Fruit fly (Drosophila melanogaster) whole organism, embryonic: Measurements from ENCODE around the gene BORCS6.
A peak's percentile ranks its signal among the peaks of the same experiment; 100 is the strongest.

Experiments
- Antp ChIP-seq: fragments of 200-800 bp; sonication (Bioruptor generic); optimal IDR thresholded peaks from 3 replicates; lab custom pipeline; 2016; ENCODE audit warnings: missing biosample characterization, missing genetic modification characterization
- Bgb ChIP-seq: fragments of 200-800 bp; sonication (Bioruptor generic); IDR thresholded peaks from 2 replicates; pipeline ENCODE4 v1.3.6; 2022; ENCODE audit warnings: missing biosample characterization, missing genetic modification characterization; ENCODE audit not compliant: partially characterized antibody
- Blimp-1 ChIP-seq: fragments of 200-800 bp; sonication (Bioruptor generic); optimal IDR thresholded peaks from 3 replicates; lab custom pipeline; 2018; ENCODE audit warnings: missing biosample characterization, missing genetic modification characterization, mild to moderate bottlenecking, moderate library complexity, missing genetic modification reagents
- Bteb2 ChIP-seq: fragments of 200-800 bp; sonication (Bioruptor generic); optimal IDR thresholded peaks from 2 replicates; lab custom pipeline; 2016; ENCODE audit warnings: missing biosample characterization, missing genetic modification characterization
- CG10147 ChIP-seq: fragments of 200-800 bp; sonication (Bioruptor generic); optimal IDR thresholded peaks from 2 replicates; lab custom pipeline; 2019; ENCODE audit warnings: missing biosample characterization, mild to moderate bottlenecking, missing genetic modification characterization, moderate library complexity
- CG10321 ChIP-seq: fragments of 200-800 bp; sonication (Bioruptor generic); IDR thresholded peaks from 2 replicates; pipeline ENCODE4 v1.3.6; 2022; ENCODE audit warnings: missing biosample characterization, missing genetic modification characterization
- CG10959 ChIP-seq: fragments of 200-800 bp; sonication (Bioruptor generic); IDR thresholded peaks from 2 replicates; pipeline ENCODE4 v1.3.6; 2022; ENCODE audit warnings: missing biosample characterization, missing genetic modification characterization
- CG10979 ChIP-seq: fragments of 200-800 bp; sonication (Bioruptor generic); optimal IDR thresholded peaks from 2 replicates; lab custom pipeline; 2018; ENCODE audit warnings: missing biosample characterization, mild to moderate bottlenecking, missing genetic modification characterization, moderate library complexity
- CG11456 ChIP-seq: fragments of 200-800 bp; sonication (Bioruptor generic); IDR thresholded peaks from 3 replicates; pipeline ENCODE4 v1.3.6; 2022; ENCODE audit warnings: missing biosample characterization, missing genetic modification characterization
- CG13123 ChIP-seq: fragments of 200-800 bp; sonication (Bioruptor generic); optimal IDR thresholded peaks from 2 replicates; lab custom pipeline; 2016; ENCODE audit warnings: missing biosample characterization, missing genetic modification characterization
- CG14965 ChIP-seq: fragments of 200-800 bp; sonication (Bioruptor generic); optimal IDR thresholded peaks from 2 replicates; lab custom pipeline; 2016; ENCODE audit warnings: missing biosample characterization, missing genetic modification characterization, borderline replicate concordance
- CG17568 ChIP-seq: fragments of 200-800 bp; sonication (Bioruptor generic); optimal IDR thresholded peaks from 2 replicates; lab custom pipeline; 2018; ENCODE audit warnings: missing biosample characterization, mild to moderate bottlenecking, missing genetic modification characterization, moderate library complexity
- CG31441 ChIP-seq: fragments of 200-800 bp; sonication (Bioruptor generic); IDR thresholded peaks from 2 replicates; pipeline ENCODE4 v1.3.6; 2022; ENCODE audit warnings: missing biosample characterization, missing genetic modification characterization
- CG3163 ChIP-seq: fragments of 200-800 bp; sonication (Bioruptor generic); optimal IDR thresholded peaks from 3 replicates; lab custom pipeline; 2016; ENCODE audit warnings: missing biosample characterization, missing genetic modification characterization
- CG32772 ChIP-seq: fragments of 200-800 bp; sonication (Bioruptor generic); IDR thresholded peaks from 2 replicates; pipeline ENCODE4 v1.3.6; 2022; ENCODE audit warnings: missing biosample characterization, missing genetic modification characterization
- CG3281 ChIP-seq: fragments of 200-800 bp; sonication (Bioruptor generic); optimal IDR thresholded peaks from 3 replicates; lab custom pipeline; 2017; ENCODE audit warnings: missing biosample characterization, mild to moderate bottlenecking, missing genetic modification characterization
- CG33557 ChIP-seq: fragments of 200-800 bp; sonication (Bioruptor generic); optimal IDR thresholded peaks from 2 replicates; lab custom pipeline; 2019; ENCODE audit warnings: missing biosample characterization, mild to moderate bottlenecking, missing genetic modification characterization, moderate library complexity
- CG4404 ChIP-seq: fragments of 200-800 bp; sonication (Bioruptor generic); IDR thresholded peaks from 2 replicates; pipeline ENCODE4 v1.3.6; 2022; ENCODE audit warnings: missing biosample characterization, missing genetic modification characterization
- CG6254 ChIP-seq: fragments of 200-800 bp; sonication (Bioruptor generic); optimal IDR thresholded peaks from 3 replicates; lab custom pipeline; 2017; ENCODE audit warnings: mild to moderate bottlenecking, missing biosample characterization, missing genetic modification reagents, missing genetic modification characterization
- CG8089 ChIP-seq: fragments of 200-800 bp; sonication (Bioruptor generic); optimal IDR thresholded peaks from 3 replicates; lab custom pipeline; 2016; ENCODE audit warnings: missing biosample characterization, missing genetic modification characterization
- CG9932 ChIP-seq: fragments of 200-800 bp; sonication (Bioruptor generic); IDR thresholded peaks from 2 replicates; pipeline ENCODE4 v1.3.6; 2022; ENCODE audit warnings: missing biosample characterization, missing genetic modification characterization
- Dip2 ChIP-seq: fragments of 200-800 bp; sonication (Bioruptor generic); IDR thresholded peaks from 2 replicates; pipeline ENCODE4 v1.3.6; 2022; ENCODE audit warnings: missing biosample characterization, missing genetic modification characterization
- Dll ChIP-seq: fragments of 200-800 bp; sonication (Bioruptor generic); IDR thresholded peaks from 4 replicates; pipeline ENCODE4 v1.3.6; 2022; ENCODE audit warnings: missing biosample characterization, missing genetic modification characterization; ENCODE audit not compliant: partially characterized antibody
- Dref ChIP-seq: fragments of 200-800 bp; sonication (Bioruptor generic); IDR thresholded peaks from 2 replicates; pipeline ENCODE4 v1.3.6; 2022; ENCODE audit warnings: missing biosample characterization, missing genetic modification characterization
- ERR ChIP-seq: fragments of 200-800 bp; sonication (Bioruptor generic); optimal IDR thresholded peaks from 2 replicates; lab custom pipeline; 2016; ENCODE audit warnings: missing biosample characterization, missing genetic modification characterization
- Hey ChIP-seq: fragments of 200-800 bp; sonication (Bioruptor generic); optimal IDR thresholded peaks from 3 replicates; lab custom pipeline; 2018; ENCODE audit warnings: missing biosample characterization, mild to moderate bottlenecking, missing genetic modification characterization
- Hmr ChIP-seq: fragments of 200-800 bp; sonication (Bioruptor generic); optimal IDR thresholded peaks from 3 replicates; lab custom pipeline; 2017; ENCODE audit warnings: mild to moderate bottlenecking, missing biosample characterization, missing genetic modification reagents, missing genetic modification characterization
- Mes4 ChIP-seq: fragments of 200-800 bp; sonication (Bioruptor generic); optimal IDR thresholded peaks from 2 replicates; lab custom pipeline; 2016; ENCODE audit warnings: missing biosample characterization, missing genetic modification characterization
- Nf-YB ChIP-seq: fragments of 200-800 bp; sonication (Bioruptor generic); optimal IDR thresholded peaks from 3 replicates; lab custom pipeline; 2019; ENCODE audit warnings: missing biosample characterization, mild to moderate bottlenecking, missing genetic modification characterization, moderate library complexity
- PHDP ChIP-seq: fragments of 200-800 bp; sonication (Bioruptor generic); optimal IDR thresholded peaks from 3 replicates; lab custom pipeline; 2018; ENCODE audit warnings: missing biosample characterization, mild to moderate bottlenecking, missing genetic modification characterization, moderate library complexity
- Poxn ChIP-seq: fragments of 200-800 bp; sonication (Bioruptor generic); IDR thresholded peaks from 2 replicates; pipeline ENCODE4 v1.3.6; 2022; ENCODE audit warnings: missing biosample characterization, missing genetic modification characterization
- amos ChIP-seq: fragments of 200-800 bp; sonication (Bioruptor generic); IDR thresholded peaks from 2 replicates; pipeline ENCODE4 v1.3.6; 2022; ENCODE audit warnings: missing biosample characterization, missing genetic modification characterization; ENCODE audit not compliant: partially characterized antibody
- chif ChIP-seq, 2 experiments: fragments of 200-800 bp; sonication (Bioruptor generic); optimal IDR thresholded peaks; 3 replicates each; lab custom pipeline; 2016; ENCODE audit warnings: missing biosample characterization in 2 of 2, missing genetic modification characterization in 2 of 2
- crc ChIP-seq: fragments of 200-800 bp; sonication (Bioruptor generic); optimal IDR thresholded peaks from 2 replicates; lab custom pipeline; 2016; ENCODE audit warnings: missing biosample characterization, missing genetic modification characterization
- crol ChIP-seq: fragments of 200-800 bp; sonication (Bioruptor generic); IDR thresholded peaks from 2 replicates; pipeline ENCODE4 v1.3.6; 2022; ENCODE audit warnings: missing biosample characterization, missing genetic modification characterization
- dati ChIP-seq: fragments of 200-800 bp; sonication (Bioruptor generic); IDR thresholded peaks from 2 replicates; pipeline ENCODE4 v1.3.6; 2022; ENCODE audit warnings: missing biosample characterization, missing genetic modification characterization
- fd3F ChIP-seq: fragments of 200-800 bp; sonication (Bioruptor generic); optimal IDR thresholded peaks from 2 replicates; lab custom pipeline; 2018; ENCODE audit warnings: missing biosample characterization, mild to moderate bottlenecking, missing genetic modification characterization, moderate library complexity
- gce ChIP-seq: fragments of 200-800 bp; sonication (Bioruptor generic); IDR thresholded peaks from 3 replicates; pipeline ENCODE4 v1.3.6; 2022; ENCODE audit warnings: missing biosample characterization, missing genetic modification characterization
- ham ChIP-seq: fragments of 200-800 bp; sonication (Bioruptor generic); IDR thresholded peaks from 2 replicates; pipeline ENCODE4 v1.3.6; 2022; ENCODE audit warnings: missing biosample characterization, missing genetic modification characterization
- hkb ChIP-seq, 2 experiments: fragments of 200-800 bp in 1 of 2; fragments of >200 bp in 1 of 2; sonication (Bioruptor generic) in 1 of 2; IDR thresholded peaks in 1 of 2; optimal IDR thresholded peaks in 1 of 2; 2 replicates each; pipeline versions ENCODE4 v1.3.6 to Lab custom; 2017 to 2022; ENCODE audit warnings: missing biosample characterization in 1 of 2, missing genetic modification characterization in 1 of 2
- knrl ChIP-seq: fragments of 200-800 bp; sonication (Bioruptor generic); IDR thresholded peaks from 3 replicates; pipeline ENCODE4 v1.3.6; 2022; ENCODE audit warnings: missing biosample characterization, missing genetic modification characterization; ENCODE audit not compliant: partially characterized antibody
- lov ChIP-seq, 2 experiments: fragments of 200-800 bp in 1 of 2; fragments of >200 bp in 1 of 2; sonication (Bioruptor generic) in 1 of 2; IDR thresholded peaks in 1 of 2; optimal IDR thresholded peaks in 1 of 2; 2 replicates in 1 of 2; 3 replicates in 1 of 2; pipeline versions ENCODE4 v1.3.6 to Lab custom; 2017 to 2022; ENCODE audit warnings: missing biosample characterization in 1 of 2, missing genetic modification characterization in 1 of 2
- nmo ChIP-seq: fragments of 200-800 bp; sonication (Bioruptor generic); optimal IDR thresholded peaks from 2 replicates; lab custom pipeline; 2018; ENCODE audit warnings: missing biosample characterization, mild to moderate bottlenecking, missing genetic modification characterization, moderate library complexity
- pb ChIP-seq: fragments of 200-800 bp; sonication (Bioruptor generic); optimal IDR thresholded peaks from 3 replicates; lab custom pipeline; 2016; ENCODE audit warnings: missing biosample characterization, missing genetic modification characterization
- peb ChIP-seq: fragments of 200-800 bp; sonication (Bioruptor generic); IDR thresholded peaks from 2 replicates; pipeline ENCODE4 v1.3.6; 2022; ENCODE audit warnings: missing biosample characterization, missing genetic modification characterization
- ro ChIP-seq: fragments of 200-800 bp; sonication (Bioruptor generic); IDR thresholded peaks from 2 replicates; pipeline ENCODE4 v1.3.6; 2022; ENCODE audit warnings: missing biosample characterization, missing genetic modification characterization
- sna ChIP-seq: fragments of 200-800 bp; sonication (Bioruptor generic); IDR thresholded peaks from 2 replicates; pipeline ENCODE4 v1.3.6; 2022; ENCODE audit warnings: missing biosample characterization, missing genetic modification characterization; ENCODE audit not compliant: partially characterized antibody
- tup ChIP-seq: fragments of 200-800 bp; sonication (Bioruptor generic); optimal IDR thresholded peaks from 2 replicates; lab custom pipeline; 2016; ENCODE audit warnings: missing biosample characterization, mild to moderate bottlenecking, missing genetic modification characterization, moderate library complexity
- zen ChIP-seq: fragments of 200-800 bp; sonication (Bioruptor generic); optimal IDR thresholded peaks from 3 replicates; lab custom pipeline; 2018; ENCODE audit warnings: missing biosample characterization, mild to moderate bottlenecking, missing genetic modification characterization, moderate library complexity
- zfh1 ChIP-seq: fragments of 200-800 bp; sonication (Bioruptor generic); IDR thresholded peaks from 3 replicates; pipeline ENCODE4 v1.3.6; 2022; ENCODE audit warnings: missing biosample characterization, missing genetic modification characterization

Gene BORCS6

dm6 chr3L:533807-534206 lies 6.8 kb upstream of the BORCS6 start (continued):
- TF ChIP-seq CG4404 (GFP tag; lab: Robert Waterston, UW) (peak; percentile 41; the same call in 1 of the 2 replicates), CG33557 (GFP tag; lab: Kevin White, UChicago) (no peak), Dref (no peak), fd3F (no peak), Antp (GFP tag; lab: Kevin White, UChicago) (no peak), knrl (GFP tag; lab: Robert Waterston, UW) (peak; percentile 9; the same call in 1 of the 3 replicates), zfh1 (GFP tag; lab: Robert Waterston, UW) (peak; percentile 74; the same call in 2 of the 3 replicates), ro (GFP tag; lab: Robert Waterston, UW) (no peak), lov (optimal IDR thresholded peaks at IDR 0.05; lab: Kevin White, UChicago) (no peak), lov (GFP tag; IDR thresholded peaks at IDR 0.05; lab: Robert Waterston, UW) (no peak), amos (peak; percentile 22; the same call in 1 of the 2 replicates), zen (tag; lab: Kevin White, UChicago) (no peak), CG10147 (GFP tag; lab: Kevin White, UChicago) (no peak), nmo (GFP tag; lab: Kevin White, UChicago) (no peak), crc (GFP tag; lab: Kevin White, UChicago) (no peak), chif (GFP tag; optimal IDR thresholded peaks at IDR 0.05; lab: Kevin White, UChicago) (no peak), tup (no peak), CG10979 (tag; lab: Kevin White, UChicago) (peak; percentile 40), dati (GFP tag; lab: Robert Waterston, UW) (no peak), Mes4 (no peak), peb (no peak), pb (GFP tag; lab: Kevin White, UChicago) (no peak), gce (0 out of 3 replicates have a peak, but pooled peaks have one; percentile 50), Nf-YB (GFP tag; lab: Kevin White, UChicago) (no peak), CG17568 (GFP tag; lab: Kevin White, UChicago) (no peak), Poxn (GFP tag; lab: Robert Waterston, UW) (no peak), CG10959 (no peak), CG9932 (no peak), Hmr (GFP tag; lab: Kevin White, UChicago) (no peak), CG32772 (no peak), hkb (optimal IDR thresholded peaks at IDR 0.05; lab: Kevin White, UChicago) (no peak), hkb (GFP tag; IDR thresholded peaks at IDR 0.05; lab: Robert Waterston, UW) (peak; percentile 65), Bgb (GFP tag; lab: Robert Waterston, UW) (no peak), Bteb2 (GFP tag; lab: Kevin White, UChicago) (no peak), CG3163 (GFP tag; lab: Kevin White, UChicago) (no peak), PHDP (tag; lab: Kevin White, UChicago) (peak; percentile 3), ERR (GFP tag; lab: Kevin White, UChicago) (no peak), crol (GFP tag; lab: Robert Waterston, UW) (no peak), CG11456 (GFP tag; lab: Robert Waterston, UW) (peak; percentile 65; the same call in 1 of the 3 replicates), CG14965 (no peak), CG8089 (GFP tag; lab: Kevin White, UChicago) (no peak), Hey (tag; lab: Kevin White, UChicago) (no peak), ham (GFP tag; lab: Robert Waterston, UW) (no peak), CG13123 (GFP tag; lab: Kevin White, UChicago) (no peak), CG3281 (GFP tag; lab: Kevin White, UChicago) (no peak), Dll (peak; percentile 81), CG10321 (no peak), sna (GFP tag; lab: Robert Waterston, UW) (0 out of 2 replicates have a peak, but pooled peaks have one; percentile 36), CG6254 (no peak), Blimp-1 (GFP tag; lab: Kevin White, UChicago) (peak; percentile 38), Dip2 (GFP tag; lab: Robert Waterston, UW) (no peak), CG31441 (GFP tag; lab: Robert Waterston, UW) (0 out of 2 replicates have a peak, but pooled peaks have one; percentile 25)
